Worm (Caenorhabditis elegans) whole organism, L1 larva: ENCODE measurements around the gene srb-19.
"Not testable (repeated sequence)": the region's sequence is repeated elsewhere in the genome, so short reads cannot be mapped to it uniquely, and the experiment has no call there.

Source experiments
- C16A3.4 ChIP-seq: fragments of 150-350 bp; optimal IDR thresholded peaks from 2 replicates; lab custom pipeline; 2014; ENCODE audit warnings: missing biosample characterization, missing genetic modification characterization
- C34B4.2 ChIP-seq: sonication (generic microtip); optimal IDR thresholded peaks from 2 replicates; lab custom pipeline; 2017; ENCODE audit warnings: mild to moderate bottlenecking, missing genetic modification characterization, missing compliant biosample characterization
- blmp-1 ChIP-seq: fragments of 150-350 bp; optimal IDR thresholded peaks from 2 replicates; lab custom pipeline; 2014; ENCODE audit warnings: missing biosample characterization, missing genetic modification characterization
- ceh-63 ChIP-seq: fragments of 200-800 bp; sonication (Bioruptor generic); optimal IDR thresholded peaks from 2 replicates; lab custom pipeline; 2018; ENCODE audit warnings: mild to moderate bottlenecking, missing genetic modification characterization, missing compliant biosample characterization
- ceh-88 ChIP-seq: fragments of 200-800 bp; sonication (Bioruptor generic); IDR thresholded peaks from 2 replicates; pipeline ENCODE4 v1.3.6; 2022; ENCODE audit warnings: missing genetic modification characterization, missing compliant biosample characterization
- ces-1 ChIP-seq: fragments of 150-350 bp; optimal IDR thresholded peaks from 2 replicates; lab custom pipeline; 2014; ENCODE audit warnings: missing biosample characterization, missing genetic modification reagents, missing genetic modification characterization
- dpl-1 ChIP-seq, 3 experiments: fragments of 150-350 bp in 2 of 3; sonication (generic microtip) in 1 of 3; optimal IDR thresholded peaks; 2 replicates each; lab custom pipeline; 2014 to 2017; ENCODE audit warnings: missing biosample characterization in 3 of 3, missing genetic modification characterization in 3 of 3, missing genetic modification reagents in 3 of 3
- dsc-1 ChIP-seq: sonication (generic microtip); optimal IDR thresholded peaks from 2 replicates; lab custom pipeline; 2016; ENCODE audit warnings: mild to moderate bottlenecking, missing genetic modification characterization, missing compliant biosample characterization
- efl-1 ChIP-seq, 4 experiments: fragments of 150-350 bp; optimal IDR thresholded peaks in 3 of 4; peaks in 1 of 4; 1 replicate in 1 of 4; 2 replicates in 3 of 4; lab custom pipeline; 2014; ENCODE audit warnings: missing biosample characterization in 2 of 4, missing genetic modification characterization in 2 of 4, missing genetic modification reagents in 2 of 4
- efl-3 ChIP-seq: fragments of 200-800 bp; sonication (Bioruptor generic); optimal IDR thresholded peaks from 2 replicates; lab custom pipeline; 2018; ENCODE audit warnings: mild to moderate bottlenecking, missing genetic modification characterization, missing compliant biosample characterization
- egl-27 ChIP-seq, 2 experiments: fragments of 150-350 bp in 1 of 2; sonication (generic microtip); optimal IDR thresholded peaks; 3 replicates each; lab custom pipeline; 2017 to 2018; ENCODE audit warnings: missing biosample characterization in 2 of 2, missing genetic modification characterization in 2 of 2, missing genetic modification reagents in 2 of 2
- elt-2 ChIP-seq: sonication (generic microtip); optimal IDR thresholded peaks from 2 replicates; lab custom pipeline; 2016; ENCODE audit warnings: missing genetic modification characterization, mild to moderate bottlenecking, inconsistent platforms, missing compliant biosample characterization, missing genetic modification reagents
- elt-3 ChIP-seq, 6 experiments: fragments of 150-350 bp in 1 of 6; sonication (generic microtip); optimal IDR thresholded peaks; 2 replicates each; lab custom pipeline; 2017 to 2018; ENCODE audit warnings: missing biosample characterization in 6 of 6, missing genetic modification characterization in 6 of 6, inconsistent platforms in 1 of 6
- fkh-4 ChIP-seq: sonication (generic microtip); optimal IDR thresholded peaks from 2 replicates; lab custom pipeline; 2016; ENCODE audit warnings: missing compliant biosample characterization, missing genetic modification characterization, borderline replicate concordance
- fkh-8 ChIP-seq: sonication (generic microtip); optimal IDR thresholded peaks from 2 replicates; lab custom pipeline; 2016; ENCODE audit warnings: mild to moderate bottlenecking, missing genetic modification characterization, missing compliant biosample characterization
- hlh-4 ChIP-seq: sonication (generic microtip); optimal IDR thresholded peaks from 2 replicates; lab custom pipeline; 2016; ENCODE audit warnings: mild to moderate bottlenecking, missing genetic modification characterization, missing compliant biosample characterization
- hpl-2 ChIP-seq: fragments of 150-350 bp; optimal IDR thresholded peaks from 2 replicates; lab custom pipeline; 2014; ENCODE audit warnings: missing biosample characterization, missing genetic modification reagents, missing genetic modification characterization
- jun-1 ChIP-seq: fragments of 150-350 bp; optimal IDR thresholded peaks from 2 replicates; lab custom pipeline; 2014; ENCODE audit warnings: missing biosample characterization, missing genetic modification reagents, missing genetic modification characterization
- lin-13 ChIP-seq: fragments of 150-350 bp; optimal IDR thresholded peaks from 2 replicates; lab custom pipeline; 2014; ENCODE audit warnings: missing biosample characterization, missing genetic modification reagents, missing genetic modification characterization
- lin-15B ChIP-seq: fragments of 150-350 bp; sonication (generic microtip); optimal IDR thresholded peaks from 3 replicates; lab custom pipeline; 2014; ENCODE audit warnings: missing biosample characterization, missing genetic modification characterization
- lin-35 ChIP-seq, 2 experiments: fragments of 150-350 bp; optimal IDR thresholded peaks; 2 replicates each; lab custom pipeline; 2014; ENCODE audit warnings: missing biosample characterization in 2 of 2, missing genetic modification characterization in 2 of 2, missing genetic modification reagents in 2 of 2
- lin-39 ChIP-seq: fragments of 150-350 bp; optimal IDR thresholded peaks from 2 replicates; lab custom pipeline; 2014; ENCODE audit warnings: missing biosample characterization, missing genetic modification reagents, missing genetic modification characterization
- mab-9 ChIP-seq: fragments of 200-800 bp; sonication (Bioruptor generic); IDR thresholded peaks from 2 replicates; pipeline ENCODE4 v1.3.6; 2022; ENCODE audit warnings: missing genetic modification reagents, missing genetic modification characterization, missing compliant biosample characterization
- mdl-1 ChIP-seq, 2 experiments: fragments of 150-350 bp; optimal IDR thresholded peaks; 2 replicates each; lab custom pipeline; 2014 to 2017; ENCODE audit warnings: missing biosample characterization in 2 of 2, missing genetic modification characterization in 2 of 2, inconsistent platforms in 1 of 2
- nhr-19 ChIP-seq: fragments of 200-800 bp; sonication (Bioruptor generic); conservative IDR thresholded peaks from 2 replicates; pipeline ENCODE4 v1.3.6; 2022; ENCODE audit warnings: missing genetic modification characterization, missing compliant biosample characterization
- nhr-20 ChIP-seq: sonication (generic microtip); optimal IDR thresholded peaks from 2 replicates; lab custom pipeline; 2016; ENCODE audit warnings: mild to moderate bottlenecking, missing genetic modification characterization, missing compliant biosample characterization
- nhr-237 ChIP-seq: fragments of 150-350 bp; optimal IDR thresholded peaks from 2 replicates; lab custom pipeline; 2014; ENCODE audit warnings: missing biosample characterization, missing genetic modification characterization
- nhr-71 ChIP-seq: sonication (generic microtip); optimal IDR thresholded peaks from 2 replicates; lab custom pipeline; 2016; ENCODE audit warnings: mild to moderate bottlenecking, missing genetic modification characterization, moderate library complexity, missing compliant biosample characterization
- nhr-90 ChIP-seq: sonication (generic microtip); optimal IDR thresholded peaks from 2 replicates; lab custom pipeline; 2016; ENCODE audit warnings: mild to moderate bottlenecking, missing genetic modification characterization, missing compliant biosample characterization; ENCODE audit not compliant: poor library complexity
- pag-3 ChIP-seq: sonication (generic microtip); optimal IDR thresholded peaks from 2 replicates; lab custom pipeline; 2017; ENCODE audit warnings: missing genetic modification characterization, mild to moderate bottlenecking, missing compliant biosample characterization, antibody characterized with exemption, borderline replicate concordance; ENCODE audit not compliant: insufficient read depth
- pax-3 ChIP-seq: fragments of 200-800 bp; sonication (Bioruptor generic); optimal IDR thresholded peaks from 2 replicates; lab custom pipeline; 2018; ENCODE audit warnings: mild to moderate bottlenecking, missing genetic modification characterization, moderate library complexity, missing compliant biosample characterization
- rnt-1 ChIP-seq: sonication (generic microtip); optimal IDR thresholded peaks from 2 replicates; lab custom pipeline; 2016; ENCODE audit warnings: mild to moderate bottlenecking, missing genetic modification characterization, moderate library complexity, missing compliant biosample characterization
- skn-1 ChIP-seq: fragments of 150-350 bp; optimal IDR thresholded peaks from 2 replicates; lab custom pipeline; 2014; ENCODE audit warnings: missing biosample characterization, missing genetic modification characterization
- snu-23 ChIP-seq: sonication (generic microtip); optimal IDR thresholded peaks from 2 replicates; lab custom pipeline; 2016; ENCODE audit warnings: missing genetic modification characterization, missing compliant biosample characterization
- swsn-7 ChIP-seq: sonication (generic microtip); optimal IDR thresholded peaks from 2 replicates; lab custom pipeline; 2016; ENCODE audit warnings: missing genetic modification characterization, missing compliant biosample characterization
- tlp-1 ChIP-seq: fragments of 150-350 bp; optimal IDR thresholded peaks from 2 replicates; lab custom pipeline; 2014; ENCODE audit warnings: missing biosample characterization, missing genetic modification characterization
- unc-130 ChIP-seq: fragments of 150-350 bp; optimal IDR thresholded peaks from 2 replicates; lab custom pipeline; 2017; ENCODE audit warnings: missing biosample characterization, missing genetic modification characterization, inconsistent platforms
- unc-30 ChIP-seq: sonication (generic microtip); optimal IDR thresholded peaks from 2 replicates; lab custom pipeline; 2017; ENCODE audit warnings: missing biosample characterization, missing genetic modification characterization
- vab-15 ChIP-seq: sonication (generic microtip); optimal IDR thresholded peaks from 2 replicates; lab custom pipeline; 2017; ENCODE audit warnings: missing genotype, mild to moderate bottlenecking, missing genetic modification characterization, missing compliant biosample characterization
- zag-1 ChIP-seq: fragments of 150-350 bp; optimal IDR thresholded peaks from 2 replicates; lab custom pipeline; 2014; ENCODE audit warnings: missing biosample characterization, missing genetic modification characterization
- ztf-11 ChIP-seq, 2 experiments: sonication (generic microtip); optimal IDR thresholded peaks; 2 replicates each; lab custom pipeline; 2016 to 2017; ENCODE audit warnings: missing genetic modification characterization in 2 of 2, missing biosample characterization in 1 of 2, missing compliant biosample characterization in 1 of 2

Gene srb-19

ce11 chrV:7521304-7521703 lies 1.3 kb upstream of the srb-19 start:
- TF ChIP-seq ces-1 (GFP tag; lab: Kevin White, UChicago): no peak
- peak; percentile 75 for TF ChIP-seq elt-2 (tag; lab: Kevin White, UChicago)

- TF ChIP-seq lin-13 (GFP tag; lab: Kevin White, UChicago) (no peak), nhr-90 (tag; lab: Kevin White, UChicago) (no peak), ces-1 (GFP tag; lab: Kevin White, UChicago) (no peak), snu-23 (GFP tag; lab: Kevin White, UChicago) (no peak), unc-30 (tag; lab: Kevin White, UChicago) (no peak), elt-3 (tag; optimal IDR thresholded peaks at IDR 0.05; lab: Kevin White, UChicago) (no peak), efl-1 (optimal IDR thresholded peaks at IDR 0.05; lab: Kevin White, UChicago) (no peak), efl-1 (GFP tag; optimal IDR thresholded peaks at IDR 0.05 in 1 of 2; lab: Kevin White, UChicago) (no peak), C16A3.4 (tag; lab: Kevin White, UChicago) (no peak), mab-9 (GFP tag; lab: Robert Waterston, UW) (no peak), egl-27 (tag; optimal IDR thresholded peaks at IDR 0.05; lab: Kevin White, UChicago) (no peak), fkh-4 (tag; lab: Kevin White, UChicago) (no peak), ztf-11 (tag; optimal IDR thresholded peaks at IDR 0.05; lab: Kevin White, UChicago) (no peak), dsc-1 (no peak), hpl-2 (GFP tag; lab: Kevin White, UChicago) (no peak), ceh-88 (no peak), zag-1 (no peak), pax-3 (tag; lab: Kevin White, UChicago) (no peak), lin-35 (GFP tag; optimal IDR thresholded peaks at IDR 0.05; lab: Kevin White, UChicago) (no peak), ceh-63 (GFP tag; lab: Kevin White, UChicago) (no peak)
These were observed 5.0 kb downstream of the srb-19 start, which contains the start of gene srb-18 for ce11 chrV:7514939-7515338. Gene srb-18 (plus strand): TSS chrV:7515239.

DNA sequence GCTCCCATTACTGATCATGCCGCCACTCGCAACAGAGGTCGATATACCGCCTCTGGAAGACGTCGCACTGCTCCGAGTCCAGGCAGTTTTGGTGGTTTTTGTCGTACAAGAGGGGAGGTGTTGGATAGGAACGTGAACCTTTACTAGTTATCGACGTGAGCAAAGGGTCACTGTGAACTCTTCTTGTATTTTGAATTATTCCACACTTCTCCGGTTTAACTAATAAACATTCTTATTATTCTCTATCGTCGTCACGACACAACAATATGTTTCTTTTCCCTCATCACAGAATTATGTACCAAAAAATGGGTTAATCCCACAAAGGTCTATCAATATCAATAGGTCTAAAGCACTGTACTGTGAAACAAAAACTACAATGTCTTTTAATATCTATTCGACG lies 8.5 kb downstream of the srb-19 start, which contains the start of gene nhr-171:
TSS of gene nhr-171 (plus strand) at position 301 of the 400 bp plus-strand sequence.
- TF ChIP-seq jun-1, tlp-1, swsn-7 (tag; lab: Kevin White, UChicago): not testable (repeated sequence)

DNA sequence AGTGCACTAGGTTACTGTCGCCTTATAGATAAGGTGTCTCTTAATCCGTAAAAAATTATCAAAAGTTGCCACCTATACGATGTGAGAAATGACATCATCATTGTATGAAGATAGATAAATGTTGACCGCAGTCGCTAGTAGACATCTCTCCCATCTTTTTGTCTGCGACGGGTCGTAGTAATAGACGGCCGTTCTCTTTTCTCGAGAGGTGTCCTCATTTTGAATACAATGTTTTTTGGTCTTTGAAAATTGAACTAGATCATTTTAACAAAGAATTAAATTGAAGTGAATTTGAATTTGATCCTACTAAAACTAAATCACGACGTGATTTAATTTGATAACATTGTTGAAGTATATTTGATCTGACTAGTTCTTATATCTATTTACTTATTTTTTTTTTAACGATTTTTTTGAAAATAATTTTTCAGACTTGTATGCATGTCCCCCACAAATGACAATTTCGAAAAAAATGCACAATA lies 11.4 kb downstream of the srb-19 start, which contains the start of the genes str-31 and nhr-172:
TSS of gene str-31 (minus strand) at position 101 of the 479 bp plus-strand sequence.
TSS of gene nhr-172 (plus strand) at position 429 of the 479 bp plus-strand sequence.
- TF ChIP-seq lin-39 (tag; lab: Kevin White, UChicago) (no peak), lin-15B (tag; lab: Kevin White, UChicago) (no peak), nhr-19 (GFP tag; lab: Robert Waterston, UW) (no peak), ceh-88 (no peak), blmp-1 (no peak), C34B4.2 (tag; lab: Kevin White, UChicago) (no peak), skn-1 (tag; lab: Kevin White, UChicago) (no peak), nhr-90 (tag; lab: Kevin White, UChicago) (no peak), efl-3 (GFP tag; lab: Kevin White, UChicago) (no peak)

DNA sequence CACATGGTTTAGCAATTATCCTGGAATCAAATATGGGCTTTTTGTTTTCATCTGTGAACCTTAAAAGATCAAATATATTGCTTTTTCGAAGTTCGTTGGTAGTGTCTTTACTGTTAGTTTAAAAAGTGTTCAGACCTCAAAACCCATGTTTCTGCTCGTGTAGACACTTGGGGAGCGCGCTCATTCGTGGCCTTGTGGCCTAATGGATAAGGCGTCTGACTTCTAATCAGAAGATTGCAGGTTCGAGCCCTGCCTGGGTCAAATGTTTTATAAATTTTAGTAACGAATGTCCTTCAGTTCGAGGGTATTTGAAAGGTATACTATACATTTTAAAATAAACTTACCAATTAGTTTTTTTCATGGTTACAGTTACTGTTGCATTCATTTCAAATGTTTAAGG lies 13.8 kb downstream of the srb-19 start:
- TF ChIP-seq mdl-1 (tag; optimal IDR thresholded peaks at IDR 0.05; lab: Kevin White, UChicago) (peak in 1 of 2 experiments; percentile 2), nhr-71 (tag; lab: Kevin White, UChicago) (peak; percentile 20), nhr-90 (tag; lab: Kevin White, UChicago) (peak; percentile 30), nhr-19 (GFP tag; lab: Robert Waterston, UW) (peak; percentile 47; the same call in 1 of the 2 replicates), fkh-4 (tag; lab: Kevin White, UChicago) (no peak), nhr-20 (tag; lab: Kevin White, UChicago) (peak; percentile 10), unc-130 (no peak), vab-15 (tag; lab: Kevin White, UChicago) (no peak), rnt-1 (tag; lab: Kevin White, UChicago) (peak; percentile 35), snu-23 (GFP tag; lab: Kevin White, UChicago) (peak; percentile 47), hlh-4 (tag; lab: Kevin White, UChicago) (no peak), nhr-237 (tag; lab: Kevin White, UChicago) (no peak), pag-3 (tag; lab: Kevin White, UChicago) (no peak), fkh-8 (tag; lab: Kevin White, UChicago) (no peak), efl-1 (optimal IDR thresholded peaks at IDR 0.05; lab: Kevin White, UChicago) (peak in 1 of 2 experiments; percentile 13), efl-1 (GFP tag; optimal IDR thresholded peaks at IDR 0.05 in 1 of 2; lab: Kevin White, UChicago) (peak in 1 of 2 experiments; percentile 50), dpl-1 (GFP tag; optimal IDR thresholded peaks at IDR 0.05; lab: Kevin White, UChicago) (peak in 1 of 3 experiments; percentile 2), lin-35 (GFP tag; optimal IDR thresholded peaks at IDR 0.05; lab: Kevin White, UChicago) (peak in 1 of 2 experiments; percentile 42)
